Worm (Caenorhabditis elegans) whole organism, L2 larva: ENCODE measurements around the gene B0563.9.

ENCODE experiments used
- C34F6.9 ChIP-seq: fragments of 150-350 bp; optimal IDR thresholded peaks from 2 replicates; lab custom pipeline; 2014; ENCODE audit warnings: missing biosample characterization, missing genetic modification characterization
- ceh-82 ChIP-seq: fragments of 150-350 bp; optimal IDR thresholded peaks from 2 replicates; lab custom pipeline; 2014; ENCODE audit warnings: missing biosample characterization, missing genetic modification characterization
- lin-39 ChIP-seq: fragments of 150-350 bp; optimal IDR thresholded peaks from 2 replicates; lab custom pipeline; 2014; ENCODE audit warnings: missing biosample characterization, missing genetic modification reagents, missing genetic modification characterization
- mab-5 ChIP-seq: fragments of 150-350 bp; optimal IDR thresholded peaks from 2 replicates; lab custom pipeline; 2014; ENCODE audit warnings: missing biosample characterization, missing genetic modification characterization
- mbf-1 ChIP-seq: sonication (generic microtip); optimal IDR thresholded peaks from 2 replicates; lab custom pipeline; 2017; ENCODE audit warnings: missing biosample characterization, missing genetic modification characterization
- snpc-4 ChIP-seq: fragments of 150-350 bp; optimal IDR thresholded peaks from 2 replicates; lab custom pipeline; 2014; ENCODE audit warnings: missing biosample characterization, missing genetic modification characterization
- unc-62 ChIP-seq: fragments of 150-350 bp; optimal IDR thresholded peaks from 2 replicates; lab custom pipeline; 2014; ENCODE audit warnings: missing biosample characterization, missing genetic modification reagents, missing genetic modification characterization

- TF ChIP-seq ceh-82 (tag; lab: Kevin White, UChicago) (no peak), lin-39 (tag; lab: Kevin White, UChicago) (no peak), snpc-4 (tag; lab: Kevin White, UChicago) (no peak), unc-62 (GFP tag; lab: Kevin White, UChicago) (no peak), C34F6.9 (tag; lab: Kevin White, UChicago) (no peak), mbf-1 (tag; lab: Kevin White, UChicago) (no peak), mab-5 (tag; lab: Kevin White, UChicago) (no peak)
Measured at ce11 chrX:9145848-9146247, 22.5 kb upstream of the B0563.9 start, which contains the start of gene B0563.5.
